Fruit fly (Drosophila melanogaster) whole organism, prepupa: ENCODE results near the gene CG14257.

Source experiments
- Blimp-1 ChIP-seq: fragments of 200-800 bp; sonication (Bioruptor generic); optimal IDR thresholded peaks from 3 replicates; lab custom pipeline; 2017; ENCODE audit warnings: missing biosample characterization, missing genetic modification characterization, mild to moderate bottlenecking, moderate library complexity, missing genetic modification reagents
- CG11762 ChIP-seq: fragments of 200-800 bp; sonication (Bioruptor generic); optimal IDR thresholded peaks from 3 replicates; lab custom pipeline; 2016; ENCODE audit warnings: missing biosample characterization, missing genetic modification characterization; ENCODE audit not compliant: insufficient read depth
- CG15336 ChIP-seq: fragments of 200-800 bp; sonication (Bioruptor generic); IDR thresholded peaks from 2 replicates; pipeline ENCODE4 v1.3.6; 2022; ENCODE audit warnings: missing biosample characterization, missing genetic modification characterization
- CG16779 ChIP-seq: fragments of 200-800 bp; sonication (Bioruptor generic); optimal IDR thresholded peaks from 3 replicates; lab custom pipeline; 2017; ENCODE audit warnings: missing biosample characterization, mild to moderate bottlenecking, missing genetic modification characterization
- CG32006 ChIP-seq: fragments of 200-800 bp; sonication (Bioruptor generic); optimal IDR thresholded peaks from 3 replicates; lab custom pipeline; 2017; ENCODE audit warnings: missing biosample characterization, mild to moderate bottlenecking, missing genetic modification characterization
- CG34406 ChIP-seq: fragments of 200-800 bp; sonication (Bioruptor generic); optimal IDR thresholded peaks from 3 replicates; lab custom pipeline; 2016; ENCODE audit warnings: missing biosample characterization, missing genetic modification characterization
- CG3919 ChIP-seq: fragments of 200-800 bp; sonication (Bioruptor generic); optimal IDR thresholded peaks from 3 replicates; lab custom pipeline; 2016; ENCODE audit warnings: missing biosample characterization, missing genetic modification characterization
- CG4318 ChIP-seq: fragments of 200-800 bp; sonication (Bioruptor generic); optimal IDR thresholded peaks from 3 replicates; lab custom pipeline; 2017; ENCODE audit warnings: missing biosample characterization, mild to moderate bottlenecking, missing genetic modification characterization
- CG6163 ChIP-seq: fragments of 200-800 bp; sonication (Bioruptor generic); IDR thresholded peaks from 3 replicates; pipeline ENCODE4 v1.3.6; 2022; ENCODE audit warnings: missing biosample characterization, missing genetic modification characterization
- CG6276 ChIP-seq: fragments of 200-800 bp; sonication (Bioruptor generic); optimal IDR thresholded peaks from 2 replicates; lab custom pipeline; 2017; ENCODE audit warnings: missing biosample characterization, mild to moderate bottlenecking, missing genetic modification characterization
- CG6792 ChIP-seq: fragments of 200-800 bp; sonication (Bioruptor generic); optimal IDR thresholded peaks from 3 replicates; lab custom pipeline; 2016; ENCODE audit warnings: missing biosample characterization, missing genetic modification characterization
- CG6808 ChIP-seq: fragments of 200-800 bp; sonication (Bioruptor generic); optimal IDR thresholded peaks from 3 replicates; lab custom pipeline; 2017; ENCODE audit warnings: missing biosample characterization, missing genetic modification characterization, mild to moderate bottlenecking, moderate library complexity, missing genetic modification reagents
- CG6854 ChIP-seq: fragments of 200-800 bp; sonication (Bioruptor generic); optimal IDR thresholded peaks from 2 replicates; lab custom pipeline; 2017; ENCODE audit warnings: missing biosample characterization, mild to moderate bottlenecking, missing genetic modification characterization
- CG7368 ChIP-seq: fragments of 200-800 bp; sonication (Bioruptor generic); optimal IDR thresholded peaks from 3 replicates; lab custom pipeline; 2016; ENCODE audit warnings: missing biosample characterization, missing genetic modification characterization
- CG8119 ChIP-seq: fragments of 200-800 bp; sonication (Bioruptor generic); IDR thresholded peaks from 3 replicates; pipeline ENCODE4 v1.3.6; 2022; ENCODE audit warnings: missing biosample characterization, missing genetic modification characterization
- CG8319 ChIP-seq: fragments of 200-800 bp; sonication (Bioruptor generic); optimal IDR thresholded peaks from 3 replicates; lab custom pipeline; 2016; ENCODE audit warnings: missing biosample characterization, missing genetic modification characterization
- CG9139 ChIP-seq: fragments of 200-800 bp; sonication (Bioruptor generic); optimal IDR thresholded peaks from 3 replicates; lab custom pipeline; 2017; ENCODE audit warnings: missing biosample characterization, mild to moderate bottlenecking, missing genetic modification characterization
- Eip75B ChIP-seq: fragments of 200-800 bp; sonication (Bioruptor generic); optimal IDR thresholded peaks from 3 replicates; lab custom pipeline; 2016; ENCODE audit warnings: missing biosample characterization, missing genetic modification characterization
- Eip78C ChIP-seq: fragments of 200-800 bp; sonication (Bioruptor generic); peaks from one replicate; lab custom pipeline; 2016; ENCODE audit warnings: missing biosample characterization, missing genetic modification characterization
- Ets96B ChIP-seq: fragments of 200-800 bp; optimal IDR thresholded peaks from 2 replicates; lab custom pipeline; 2019; ENCODE audit warnings: missing biosample characterization, mild to moderate bottlenecking, missing genetic modification characterization, moderate library complexity
- Gug ChIP-seq: fragments of 200-800 bp; sonication (Bioruptor generic); IDR thresholded peaks from 2 replicates; pipeline ENCODE4 v1.3.6; 2022; ENCODE audit warnings: missing biosample characterization, missing genetic modification characterization
- Hr4 ChIP-seq: fragments of 200-800 bp; sonication (Bioruptor generic); optimal IDR thresholded peaks from 3 replicates; lab custom pipeline; 2016; ENCODE audit warnings: missing biosample characterization, missing genetic modification characterization
- Lpt ChIP-seq: fragments of 200-800 bp; sonication (Bioruptor generic); optimal IDR thresholded peaks from 3 replicates; lab custom pipeline; 2016; ENCODE audit warnings: missing biosample characterization, missing genetic modification characterization
- Met ChIP-seq: fragments of 200-800 bp; sonication (Bioruptor generic); optimal IDR thresholded peaks from 3 replicates; lab custom pipeline; 2016; ENCODE audit warnings: missing biosample characterization, missing genetic modification characterization
- OdsH ChIP-seq: fragments of 200-800 bp; sonication (Bioruptor generic); optimal IDR thresholded peaks from 3 replicates; lab custom pipeline; 2016; ENCODE audit warnings: missing biosample characterization, missing genetic modification characterization
- Smox ChIP-seq: fragments of 200-800 bp; sonication (Bioruptor generic); optimal IDR thresholded peaks from 3 replicates; lab custom pipeline; 2016; ENCODE audit warnings: missing biosample characterization, missing genetic modification characterization
- Sox14 ChIP-seq: fragments of 200-800 bp; sonication (Bioruptor generic); optimal IDR thresholded peaks from 3 replicates; lab custom pipeline; 2016; ENCODE audit warnings: missing biosample characterization, missing genetic modification characterization
- Sox15 ChIP-seq: fragments of 200-800 bp; sonication (Bioruptor generic); optimal IDR thresholded peaks from 3 replicates; lab custom pipeline; 2016; ENCODE audit warnings: missing biosample characterization, missing genetic modification characterization
- achi ChIP-seq: fragments of 200-800 bp; sonication (Bioruptor generic); optimal IDR thresholded peaks from 3 replicates; lab custom pipeline; 2016; ENCODE audit warnings: missing biosample characterization, missing genetic modification characterization
- acj6 ChIP-seq: fragments of 200-800 bp; sonication (Bioruptor generic); optimal IDR thresholded peaks from 3 replicates; lab custom pipeline; 2016; ENCODE audit warnings: missing biosample characterization, missing genetic modification characterization
- cyc ChIP-seq: fragments of 200-800 bp; sonication (Bioruptor generic); optimal IDR thresholded peaks from 3 replicates; lab custom pipeline; 2016; ENCODE audit warnings: missing biosample characterization, missing genetic modification characterization
- dsx ChIP-seq: fragments of 200-800 bp; optimal IDR thresholded peaks from 3 replicates; lab custom pipeline; 2019; ENCODE audit warnings: missing biosample characterization, mild to moderate bottlenecking, missing genetic modification characterization, moderate library complexity; ENCODE audit not compliant: poor library complexity, severe bottlenecking
- eg ChIP-seq: fragments of 200-800 bp; sonication (Bioruptor generic); IDR thresholded peaks from 3 replicates; pipeline ENCODE4 v1.3.6; 2022; ENCODE audit warnings: missing biosample characterization, missing genetic modification characterization
- esn ChIP-seq: fragments of 200-800 bp; sonication (Bioruptor generic); optimal IDR thresholded peaks from 2 replicates; lab custom pipeline; 2016; ENCODE audit warnings: missing biosample characterization, mild to moderate bottlenecking, missing genetic modification characterization, moderate library complexity
- fd85E ChIP-seq: fragments of 200-800 bp; sonication (Bioruptor generic); optimal IDR thresholded peaks from 3 replicates; lab custom pipeline; 2016; ENCODE audit warnings: missing biosample characterization, missing genetic modification characterization
- fkh ChIP-seq: fragments of 200-800 bp; sonication (Bioruptor generic); optimal IDR thresholded peaks from 3 replicates; lab custom pipeline; 2017; ENCODE audit warnings: missing biosample characterization, mild to moderate bottlenecking, missing genetic modification characterization, moderate library complexity
- lz ChIP-seq: fragments of 200-800 bp; sonication (Bioruptor generic); optimal IDR thresholded peaks from 3 replicates; lab custom pipeline; 2016; ENCODE audit warnings: missing biosample characterization, missing genetic modification characterization
- net ChIP-seq: fragments of 200-800 bp; sonication (Bioruptor generic); optimal IDR thresholded peaks from 3 replicates; lab custom pipeline; 2016; ENCODE audit warnings: missing biosample characterization, missing genetic modification characterization
- pdm3 ChIP-seq: fragments of 200-800 bp; sonication (Bioruptor generic); optimal IDR thresholded peaks from 3 replicates; lab custom pipeline; 2016; ENCODE audit warnings: missing biosample characterization, missing genetic modification characterization
- salr ChIP-seq, 2 experiments: fragments of 200-800 bp; sonication (Bioruptor generic); optimal IDR thresholded peaks; 3 replicates each; lab custom pipeline; 2016 to 2018; ENCODE audit warnings: missing biosample characterization in 2 of 2, missing genetic modification characterization in 2 of 2, mild to moderate bottlenecking in 1 of 2
- ss ChIP-seq, 2 experiments: fragments of 200-800 bp; sonication (Bioruptor generic); optimal IDR thresholded peaks; 2 replicates in 1 of 2; 3 replicates in 1 of 2; lab custom pipeline; 2017 to 2018; ENCODE audit warnings: mild to moderate bottlenecking in 2 of 2, missing biosample characterization in 2 of 2, missing genetic modification characterization in 2 of 2, moderate library complexity in 1 of 2
- svp ChIP-seq: fragments of 200-800 bp; sonication (Bioruptor generic); peaks from one replicate; lab custom pipeline; 2016; ENCODE audit warnings: missing biosample characterization, missing genetic modification characterization
- topi ChIP-seq: fragments of 200-800 bp; sonication (Bioruptor generic); optimal IDR thresholded peaks from 3 replicates; lab custom pipeline; 2016; ENCODE audit warnings: missing biosample characterization, missing genetic modification characterization
- vri ChIP-seq: fragments of 200-800 bp; sonication (Bioruptor generic); optimal IDR thresholded peaks from 3 replicates; lab custom pipeline; 2016; ENCODE audit warnings: missing biosample characterization, mild to moderate bottlenecking, missing genetic modification characterization

Gene CG14257

dm6 chr3R:27070906-27071498, 4.7 kb upstream of the CG14257 start:
- 0 out of 3 replicates have a peak, but pooled peaks have one; percentile 17 for TF ChIP-seq eg (GFP tag; lab: Robert Waterston, UW)
- no peak for TF ChIP-seq pdm3 (GFP tag; lab: Kevin White, UChicago)
- no peak for TF ChIP-seq CG7368 (GFP tag; lab: Kevin White, UChicago)
- no peak for TF ChIP-seq Hr4 (GFP tag; lab: Kevin White, UChicago)
- TF ChIP-seq CG32006 (GFP tag; lab: Kevin White, UChicago): peak; percentile 0
- TF ChIP-seq CG9139 (GFP tag; lab: Kevin White, UChicago): no peak
- TF ChIP-seq Sox15 (GFP tag; lab: Kevin White, UChicago): no peak
- no peak for TF ChIP-seq CG34406 (GFP tag; lab: Kevin White, UChicago)
- no peak for TF ChIP-seq lz (GFP tag; lab: Kevin White, UChicago)
- TF ChIP-seq CG6854 (GFP tag; lab: Kevin White, UChicago): no peak
- TF ChIP-seq cyc (GFP tag; lab: Kevin White, UChicago): no peak
- peak; percentile 18 for TF ChIP-seq Eip78C (GFP tag; lab: Kevin White, UChicago)
- no peak for TF ChIP-seq CG4318
- TF ChIP-seq net (GFP tag; lab: Kevin White, UChicago): no peak
- peak; percentile 50 for TF ChIP-seq Blimp-1 (GFP tag; lab: Kevin White, UChicago)

- no peak for TF ChIP-seq CG6792 (GFP tag; lab: Kevin White, UChicago)
- TF ChIP-seq fd85E (GFP tag; lab: Kevin White, UChicago): no peak
- TF ChIP-seq OdsH (GFP tag; lab: Kevin White, UChicago): no peak
- TF ChIP-seq Lpt (GFP tag; lab: Kevin White, UChicago): no peak
- no peak for TF ChIP-seq Gug (GFP tag; lab: Robert Waterston, UW)
- no peak for TF ChIP-seq CG16779 (tag; lab: Kevin White, UChicago)
- TF ChIP-seq ss (GFP tag; optimal IDR thresholded peaks at IDR 0.05; lab: Kevin White, UChicago): no peak
- no peak for TF ChIP-seq CG11762 (GFP tag; lab: Kevin White, UChicago)
- no peak for TF ChIP-seq topi (GFP tag; lab: Kevin White, UChicago)
- TF ChIP-seq fkh (GFP tag; lab: Kevin White, UChicago): no peak
- TF ChIP-seq esn: no peak
- no peak for TF ChIP-seq Ets96B
- TF ChIP-seq Sox15 (GFP tag; lab: Kevin White, UChicago): no peak
- no peak for TF ChIP-seq CG8119
- no peak for TF ChIP-seq vri (GFP tag; lab: Kevin White, UChicago)
- no peak for TF ChIP-seq Eip75B (GFP tag; lab: Kevin White, UChicago)
- no peak for TF ChIP-seq CG6276 (GFP tag; lab: Kevin White, UChicago)
- no peak for TF ChIP-seq Smox (GFP tag; lab: Kevin White, UChicago)
Observed at dm6 chr3R:27076618-27077017, 948 bp downstream of the CG14257 start.

dm6 chr3R:27082752-27083151, 7.1 kb downstream of the CG14257 start:
- TF ChIP-seq vri (GFP tag; lab: Kevin White, UChicago) (no peak), Eip78C (GFP tag; lab: Kevin White, UChicago) (peak; percentile 52)

dm6 chr3R:27084528-27085052, 8.9 kb downstream of the CG14257 start:
- TF ChIP-seq salr (GFP tag; optimal IDR thresholded peaks at IDR 0.05; lab: Kevin White, UChicago): no peak
- no peak for TF ChIP-seq Hr4 (GFP tag; lab: Kevin White, UChicago)
- TF ChIP-seq eg (GFP tag; lab: Robert Waterston, UW): peak; percentile 73
- TF ChIP-seq CG3919 (GFP tag; lab: Kevin White, UChicago): peak; percentile 49
- peak; percentile 53 for TF ChIP-seq achi (GFP tag; lab: Kevin White, UChicago)
- peak; percentile 22 for TF ChIP-seq net (GFP tag; lab: Kevin White, UChicago)
- peak; percentile 8 for TF ChIP-seq CG6276 (GFP tag; lab: Kevin White, UChicago)
- no peak for TF ChIP-seq Smox (GFP tag; lab: Kevin White, UChicago)
- TF ChIP-seq Lpt (GFP tag; lab: Kevin White, UChicago): peak; percentile 9
- peak; percentile 63 for TF ChIP-seq CG6808
- no peak for TF ChIP-seq Sox14 (GFP tag; lab: Kevin White, UChicago)
- peak; percentile 4 for TF ChIP-seq CG8319
- TF ChIP-seq dsx (GFP tag; lab: Kevin White, UChicago): peak; percentile 66
- TF ChIP-seq CG16779 (tag; lab: Kevin White, UChicago): no peak
- TF ChIP-seq Met (GFP tag; lab: Kevin White, UChicago): peak; percentile 14
- peak; percentile 68 to 74 for TF ChIP-seq ss (GFP tag; optimal IDR thresholded peaks at IDR 0.05; lab: Kevin White, UChicago)
- TF ChIP-seq CG6163 (GFP tag; lab: Robert Waterston, UW): peak; percentile 78
- TF ChIP-seq vri (GFP tag; lab: Kevin White, UChicago): no peak
- no peak for TF ChIP-seq CG4318
- no peak for TF ChIP-seq acj6 (GFP tag; lab: Kevin White, UChicago)
- no peak for TF ChIP-seq svp (GFP tag; lab: Kevin White, UChicago)
- TF ChIP-seq CG15336 (GFP tag; lab: Robert Waterston, UW): peak; percentile 17; the same call in 1 of the 2 replicates
- peak; percentile 19 for TF ChIP-seq topi (GFP tag; lab: Kevin White, UChicago)
